Worm (Caenorhabditis elegans) whole organism, L1 larva: ENCODE results near the gene T16G1.3.

Experiments used
- C16A3.4 ChIP-seq: fragments of 150-350 bp; optimal IDR thresholded peaks from 2 replicates; lab custom pipeline; 2014; ENCODE audit warnings: missing biosample characterization, missing genetic modification characterization
- C34B4.2 ChIP-seq: sonication (generic microtip); optimal IDR thresholded peaks from 2 replicates; lab custom pipeline; 2017; ENCODE audit warnings: mild to moderate bottlenecking, missing genetic modification characterization, missing compliant biosample characterization
- F16B12.6 ChIP-seq: fragments of 150-350 bp; optimal IDR thresholded peaks from 2 replicates; lab custom pipeline; 2014; ENCODE audit warnings: missing biosample characterization, missing genetic modification characterization
- aly-2 ChIP-seq: fragments of 150-350 bp; optimal IDR thresholded peaks from 2 replicates; lab custom pipeline; 2014; ENCODE audit warnings: missing biosample characterization, missing genetic modification characterization
- ceh-63 ChIP-seq: fragments of 200-800 bp; sonication (Bioruptor generic); optimal IDR thresholded peaks from 2 replicates; lab custom pipeline; 2018; ENCODE audit warnings: mild to moderate bottlenecking, missing genetic modification characterization, missing compliant biosample characterization
- ceh-82 ChIP-seq, 3 experiments: fragments of 150-350 bp in 1 of 3; sonication (generic microtip) in 2 of 3; optimal IDR thresholded peaks; 2 replicates each; lab custom pipeline; 2014 to 2017; ENCODE audit warnings: missing biosample characterization in 3 of 3, missing genetic modification characterization in 3 of 3
- ces-1 ChIP-seq: fragments of 150-350 bp; optimal IDR thresholded peaks from 2 replicates; lab custom pipeline; 2014; ENCODE audit warnings: missing biosample characterization, missing genetic modification reagents, missing genetic modification characterization
- dsc-1 ChIP-seq: sonication (generic microtip); optimal IDR thresholded peaks from 2 replicates; lab custom pipeline; 2016; ENCODE audit warnings: mild to moderate bottlenecking, missing genetic modification characterization, missing compliant biosample characterization
- efl-1 ChIP-seq, 4 experiments: fragments of 150-350 bp; optimal IDR thresholded peaks in 3 of 4; peaks in 1 of 4; 1 replicate in 1 of 4; 2 replicates in 3 of 4; lab custom pipeline; 2014; ENCODE audit warnings: missing biosample characterization in 2 of 4, missing genetic modification characterization in 2 of 4, missing genetic modification reagents in 2 of 4
- egl-13 ChIP-seq: sonication (generic microtip); optimal IDR thresholded peaks from 2 replicates; lab custom pipeline; 2016; ENCODE audit warnings: missing genotype, missing genetic modification reagents, missing genetic modification characterization, missing compliant biosample characterization
- fkh-4 ChIP-seq: sonication (generic microtip); optimal IDR thresholded peaks from 2 replicates; lab custom pipeline; 2016; ENCODE audit warnings: missing compliant biosample characterization, missing genetic modification characterization, borderline replicate concordance
- fkh-8 ChIP-seq: sonication (generic microtip); optimal IDR thresholded peaks from 2 replicates; lab custom pipeline; 2016; ENCODE audit warnings: mild to moderate bottlenecking, missing genetic modification characterization, missing compliant biosample characterization
- jun-1 ChIP-seq: fragments of 150-350 bp; optimal IDR thresholded peaks from 2 replicates; lab custom pipeline; 2014; ENCODE audit warnings: missing biosample characterization, missing genetic modification reagents, missing genetic modification characterization
- lin-14 ChIP-seq: fragments of 200-800 bp; sonication (Bioruptor generic); optimal IDR thresholded peaks from 2 replicates; lab custom pipeline; 2018; ENCODE audit warnings: mild to moderate bottlenecking, missing genetic modification characterization, moderate library complexity, missing compliant biosample characterization
- mab-9 ChIP-seq: fragments of 200-800 bp; sonication (Bioruptor generic); IDR thresholded peaks from 2 replicates; pipeline ENCODE4 v1.3.6; 2022; ENCODE audit warnings: missing genetic modification reagents, missing genetic modification characterization, missing compliant biosample characterization
- mdl-1 ChIP-seq, 2 experiments: fragments of 150-350 bp; optimal IDR thresholded peaks; 2 replicates each; lab custom pipeline; 2014 to 2017; ENCODE audit warnings: missing biosample characterization in 2 of 2, missing genetic modification characterization in 2 of 2, inconsistent platforms in 1 of 2
- mef-2 ChIP-seq: fragments of 150-350 bp; optimal IDR thresholded peaks from 2 replicates; lab custom pipeline; 2014; ENCODE audit warnings: missing biosample characterization, missing genetic modification characterization
- nhr-11 ChIP-seq: fragments of 150-350 bp; optimal IDR thresholded peaks from 2 replicates; lab custom pipeline; 2014; ENCODE audit warnings: missing biosample characterization, missing genetic modification characterization
- nhr-20 ChIP-seq: sonication (generic microtip); optimal IDR thresholded peaks from 2 replicates; lab custom pipeline; 2016; ENCODE audit warnings: mild to moderate bottlenecking, missing genetic modification characterization, missing compliant biosample characterization
- nhr-47 ChIP-seq: sonication (generic microtip); optimal IDR thresholded peaks from 2 replicates; lab custom pipeline; 2016; ENCODE audit warnings: mild to moderate bottlenecking, missing genetic modification characterization, moderate library complexity, missing compliant biosample characterization
- nhr-71 ChIP-seq: sonication (generic microtip); optimal IDR thresholded peaks from 2 replicates; lab custom pipeline; 2016; ENCODE audit warnings: mild to moderate bottlenecking, missing genetic modification characterization, moderate library complexity, missing compliant biosample characterization
- pax-3 ChIP-seq: fragments of 200-800 bp; sonication (Bioruptor generic); optimal IDR thresholded peaks from 2 replicates; lab custom pipeline; 2018; ENCODE audit warnings: mild to moderate bottlenecking, missing genetic modification characterization, moderate library complexity, missing compliant biosample characterization
- pqm-1 ChIP-seq: sonication (generic microtip); optimal IDR thresholded peaks from 3 replicates; lab custom pipeline; 2017; ENCODE audit warnings: missing biosample characterization, missing genetic modification characterization
- rnt-1 ChIP-seq: sonication (generic microtip); optimal IDR thresholded peaks from 2 replicates; lab custom pipeline; 2016; ENCODE audit warnings: mild to moderate bottlenecking, missing genetic modification characterization, moderate library complexity, missing compliant biosample characterization
- snu-23 ChIP-seq: sonication (generic microtip); optimal IDR thresholded peaks from 2 replicates; lab custom pipeline; 2016; ENCODE audit warnings: missing genetic modification characterization, missing compliant biosample characterization
- unc-62 ChIP-seq: fragments of 150-350 bp; optimal IDR thresholded peaks from 2 replicates; lab custom pipeline; 2014; ENCODE audit warnings: missing biosample characterization, missing genetic modification reagents, missing genetic modification characterization
- ztf-11 ChIP-seq, 2 experiments: sonication (generic microtip); optimal IDR thresholded peaks; 2 replicates each; lab custom pipeline; 2016 to 2017; ENCODE audit warnings: missing genetic modification characterization in 2 of 2, missing biosample characterization in 1 of 2, missing compliant biosample characterization in 1 of 2

T16G1.3 gene

ce11 chrV:12898583-12899232, 45.4 kb downstream of the T16G1.3 start:
- TF ChIP-seq mef-2 (tag; lab: Kevin White, UChicago) (no peak), nhr-47 (tag; lab: Kevin White, UChicago) (no peak), pqm-1 (tag; lab: Kevin White, UChicago) (no peak), C16A3.4 (no peak), unc-62 (no peak), ceh-63 (peak; percentile 13), dsc-1 (tag; lab: Kevin White, UChicago) (peak; percentile 33), efl-1 (optimal IDR thresholded peaks at IDR 0.05; lab: Kevin White, UChicago) (no peak), efl-1 (GFP tag; optimal IDR thresholded peaks at IDR 0.05 in 1 of 2; lab: Kevin White, UChicago) (peak in 1 of 2 experiments; percentile 60), F16B12.6 (tag; lab: Kevin White, UChicago) (no peak), pax-3 (tag; lab: Kevin White, UChicago) (peak; percentile 32), lin-14 (peak; percentile 41), C34B4.2 (tag; lab: Kevin White, UChicago) (no peak), egl-13 (tag; lab: Kevin White, UChicago) (peak; percentile 8), aly-2 (tag; lab: Kevin White, UChicago) (no peak), fkh-4 (tag; lab: Kevin White, UChicago) (no peak), ceh-82 (tag; optimal IDR thresholded peaks at IDR 0.05; lab: Kevin White, UChicago) (peak in 1 of 3 experiments; percentile 12), snu-23 (GFP tag; lab: Kevin White, UChicago) (no peak), nhr-11 (tag; lab: Kevin White, UChicago) (no peak)
- TF ChIP-seq, all 84 proteins: peak for 7

ce11 chrV:12897338-12897737, 46.8 kb downstream of the T16G1.3 start:
- TF ChIP-seq ztf-11 (tag; optimal IDR thresholded peaks at IDR 0.05; lab: Kevin White, UChicago) (no peak), jun-1 (tag; lab: Kevin White, UChicago) (no peak), fkh-8 (tag; lab: Kevin White, UChicago) (no peak), nhr-20 (no peak), mab-9 (GFP tag; lab: Robert Waterston, UW) (no peak), ces-1 (GFP tag; lab: Kevin White, UChicago) (no peak)

- peak; percentile 9 for TF ChIP-seq lin-14
- no peak for TF ChIP-seq C16A3.4
- no peak for TF ChIP-seq mdl-1 (tag; optimal IDR thresholded peaks at IDR 0.05; lab: Kevin White, UChicago)
- TF ChIP-seq rnt-1 (tag; lab: Kevin White, UChicago), result peak; percentile 55
- TF ChIP-seq nhr-71, result peak; percentile 24
- TF ChIP-seq dsc-1 (tag; lab: Kevin White, UChicago), result peak; percentile 20
- no peak for TF ChIP-seq aly-2 (tag; lab: Kevin White, UChicago)
Observed at ce11 chrV:12896850-12897249, 47.3 kb downstream of the T16G1.3 start.

ce11 chrV:12895772-12896171, 48.4 kb downstream of the T16G1.3 start, which contains the start of gene ttbk-7:
TSS of gene ttbk-7 (minus strand) at chrV:12895872.
- no peak for TF ChIP-seq nhr-47 (tag; lab: Kevin White, UChicago)
- TF ChIP-seq dsc-1 (tag; lab: Kevin White, UChicago), result peak; percentile 57
